Worm (Caenorhabditis elegans) whole organism, L3 larva: ENCODE data around the gene spc-2.

Source experiments
- aly-2 ChIP-seq: fragments of 150-350 bp; optimal IDR thresholded peaks from 2 replicates; lab custom pipeline; 2014; ENCODE audit warnings: missing biosample characterization, missing genetic modification characterization
- daf-12 ChIP-seq: fragments of 150-350 bp; optimal IDR thresholded peaks from 2 replicates; lab custom pipeline; 2014; ENCODE audit warnings: missing biosample characterization, missing genetic modification reagents, missing genetic modification characterization
- elt-1 ChIP-seq: fragments of 150-350 bp; optimal IDR thresholded peaks from 2 replicates; lab custom pipeline; 2014; ENCODE audit warnings: missing biosample characterization, missing genetic modification characterization
- lin-15B ChIP-seq: fragments of 150-350 bp; optimal IDR thresholded peaks from 2 replicates; lab custom pipeline; 2014; ENCODE audit warnings: missing biosample characterization, missing genetic modification characterization
- mdl-1 ChIP-seq: fragments of 150-350 bp; optimal IDR thresholded peaks from 2 replicates; lab custom pipeline; 2014; ENCODE audit warnings: missing biosample characterization, missing genetic modification characterization
- nhr-25 ChIP-seq: sonication (generic microtip); optimal IDR thresholded peaks from 2 replicates; lab custom pipeline; 2017; ENCODE audit warnings: missing biosample characterization, missing genetic modification characterization
- nhr-76 ChIP-seq: fragments of 150-350 bp; sonication (generic microtip); optimal IDR thresholded peaks from 5 replicates; lab custom pipeline; 2014; ENCODE audit warnings: missing biosample characterization, missing genetic modification characterization
- nhr-77 ChIP-seq: fragments of 150-350 bp; optimal IDR thresholded peaks from 2 replicates; lab custom pipeline; 2014; ENCODE audit warnings: missing biosample characterization, missing genetic modification characterization
- pha-4 ChIP-seq: fragments of 150-350 bp; optimal IDR thresholded peaks from 2 replicates; lab custom pipeline; 2014; ENCODE audit warnings: missing biosample characterization, missing genetic modification reagents, missing genetic modification characterization
- sea-2 ChIP-seq: fragments of 150-350 bp; sonication (generic microtip); optimal IDR thresholded peaks from 4 replicates; lab custom pipeline; 2014; ENCODE audit warnings: missing biosample characterization, missing genetic modification reagents, missing genetic modification characterization
- snpc-4 ChIP-seq: fragments of 150-350 bp; optimal IDR thresholded peaks from 2 replicates; lab custom pipeline; 2014; ENCODE audit warnings: missing biosample characterization, missing genetic modification characterization
- unc-62 ChIP-seq: fragments of 150-350 bp; sonication (generic microtip); optimal IDR thresholded peaks from 4 replicates; lab custom pipeline; 2014; ENCODE audit warnings: missing biosample characterization, missing genetic modification reagents, missing genetic modification characterization
- zag-1 ChIP-seq: fragments of 150-350 bp; optimal IDR thresholded peaks from 2 replicates; lab custom pipeline; 2014; ENCODE audit warnings: missing biosample characterization, missing genetic modification characterization

DNA sequence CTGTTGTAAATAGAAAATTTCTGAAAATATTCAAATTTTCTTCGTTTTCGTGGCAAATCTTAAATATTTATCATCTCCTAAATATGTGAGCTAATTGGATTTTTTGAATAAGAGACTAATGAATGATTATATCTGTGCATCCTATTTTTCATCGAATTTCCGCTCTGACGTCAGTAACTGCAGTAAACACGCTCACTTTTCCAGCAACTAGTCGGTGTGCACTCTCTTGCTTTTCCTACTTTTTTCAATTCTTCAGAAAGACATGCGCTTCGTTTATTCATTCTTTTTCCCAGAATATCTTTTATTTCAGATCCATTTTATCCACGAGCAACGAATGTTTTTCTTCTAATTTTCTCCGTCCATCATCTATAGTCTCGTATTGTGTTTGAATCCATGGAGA is 47.8 kb downstream of the spc-2 start:
- TF ChIP-seq nhr-25 (tag; lab: Kevin White, UChicago) (no peak), elt-1 (no peak), sea-2 (GFP tag; lab: Kevin White, UChicago) (no peak), nhr-77 (tag; lab: Kevin White, UChicago) (no peak), pha-4 (tag; lab: Kevin White, UChicago) (no peak), aly-2 (no peak), unc-62 (GFP tag; lab: Kevin White, UChicago) (no peak), nhr-76 (no peak), lin-15B (tag; lab: Kevin White, UChicago) (no peak), zag-1 (tag; lab: Kevin White, UChicago) (no peak), snpc-4 (no peak), daf-12 (tag; lab: Kevin White, UChicago) (no peak), mdl-1 (tag; lab: Kevin White, UChicago) (no peak)
